Worm (Caenorhabditis elegans): Measurements from ENCODE around the gene hsp-17.
"Not testable (repeated sequence)": the region's sequence is repeated elsewhere in the genome, so short reads cannot be mapped to it uniquely, and the experiment has no call there.

- peak in 1 of 2 experiments; percentile 27 for TF ChIP-seq unc-62 (GFP tag; optimal IDR thresholded peaks at IDR 0.05 in 1 of 2)
- TF ChIP-seq unc-62 (tag; optimal IDR thresholded peaks at IDR 0.05); nhr-28 (tag; optimal IDR thresholded peaks at IDR 0.05); rbr-2 (tag; optimal IDR thresholded peaks at IDR 0.05); arid-1 (GFP tag; conservative IDR thresholded peaks at IDR 0.05); aly-2 (tag; optimal IDR thresholded peaks at IDR 0.05); nhr-111 (GFP tag; optimal IDR thresholded peaks at IDR 0.05); ceh-28 (tag; optimal IDR thresholded peaks at IDR 0.05); nhr-41 (GFP tag; IDR thresholded peaks at IDR 0.05); nhr-77 (tag; optimal IDR thresholded peaks at IDR 0.05); unc-130 (GFP tag; optimal IDR thresholded peaks at IDR 0.05); aha-1 (tag): not testable (repeated sequence)
These were observed 44.8 kb downstream of the hsp-17 start, which contains the start of gene C08D8.7 for ce11 chrV:8340924-8341323.

Measured in whole organism, L4 larva.